Fruit fly (Drosophila melanogaster): ENCODE data around the gene CCT1.

CCT1 gene

dm6 chr3R:22526353-22526907 is 35.2 kb upstream of the CCT1 start (continued):
- TF ChIP-seq ATbp (GFP tag; optimal IDR thresholded peaks at IDR 0.05) (no peak), CG7556 (GFP tag; optimal IDR thresholded peaks at IDR 0.05) (peak; percentile 20), CG9797 (GFP tag; optimal IDR thresholded peaks at IDR 0.05) (no peak), CG6765 (GFP tag; optimal IDR thresholded peaks at IDR 0.05) (no peak), HmgD (GFP tag; optimal IDR thresholded peaks at IDR 0.05) (no peak), CG8281 (tag; optimal IDR thresholded peaks at IDR 0.05) (no peak), dpn (GFP tag; optimal IDR thresholded peaks at IDR 0.05) (no peak), NK7.1 (GFP tag; optimal IDR thresholded peaks at IDR 0.05) (no peak), sim (GFP tag; IDR thresholded peaks at IDR 0.05) (no peak), CG2712 (tag; optimal IDR thresholded peaks at IDR 0.05) (peak; percentile 12), BtbVII (GFP tag; optimal IDR thresholded peaks at IDR 0.05) (no peak), CG7987 (GFP tag; optimal IDR thresholded peaks at IDR 0.05) (no peak), CG12942 (GFP tag; optimal IDR thresholded peaks at IDR 0.05) (no peak), gfzf (GFP tag; optimal IDR thresholded peaks at IDR 0.05) (no peak), Nf-YB (GFP tag; optimal IDR thresholded peaks at IDR 0.05) (no peak), Asciz (GFP tag; optimal IDR thresholded peaks at IDR 0.05) (peak; percentile 27), CG7745 (tag; optimal IDR thresholded peaks at IDR 0.05) (no peak), ham (GFP tag; IDR thresholded peaks at IDR 0.05) (no peak), CG18599 (GFP tag; optimal IDR thresholded peaks at IDR 0.05) (peak; percentile 37), CG4707 (GFP tag; optimal IDR thresholded peaks at IDR 0.05) (no peak), CG12769 (tag; optimal IDR thresholded peaks at IDR 0.05) (peak; percentile 42), CG17612 (GFP tag; IDR thresholded peaks at IDR 0.05) (peak; percentile 13; the same call in 1 of the 2 replicates), chinmo (GFP tag; IDR thresholded peaks at IDR 0.05; ENCODE audit: partially characterized antibody) (no peak), az2 (GFP tag; optimal IDR thresholded peaks at IDR 0.05) (peak; percentile 2), CG17568 (GFP tag; optimal IDR thresholded peaks at IDR 0.05) (no peak), Doc3 (GFP tag; IDR thresholded peaks at IDR 0.05; ENCODE audit: partially characterized antibody) (no peak), gce (GFP tag; IDR thresholded peaks at IDR 0.05) (no peak), Rx (GFP tag; IDR thresholded peaks at IDR 0.05) (0 out of 2 replicates have a peak, but pooled peaks have one; percentile 20), tin (GFP tag; optimal IDR thresholded peaks at IDR 0.05) (peak; percentile 16), CG8388 (GFP tag; optimal IDR thresholded peaks at IDR 0.05) (no peak), CG12659 (GFP tag; optimal IDR thresholded peaks at IDR 0.05) (peak; percentile 15), Dbx (GFP tag; IDR thresholded peaks at IDR 0.05) (0 out of 3 replicates have a peak, but pooled peaks have one; percentile 23), CG11085 (GFP tag; IDR thresholded peaks at IDR 0.05) (no peak), dati (GFP tag; IDR thresholded peaks at IDR 0.05) (no peak), zfh1 (GFP tag; IDR thresholded peaks at IDR 0.05) (0 out of 3 replicates have a peak, but pooled peaks have one; percentile 31), bab2 (GFP tag; optimal IDR thresholded peaks at IDR 0.05) (peak; percentile 30), zf30C (GFP tag; optimal IDR thresholded peaks at IDR 0.05) (peak; percentile 61), ap (GFP tag; IDR thresholded peaks at IDR 0.05) (0 out of 2 replicates have a peak, but pooled peaks have one; percentile 24), gsb-n (tag; optimal IDR thresholded peaks at IDR 0.05) (no peak), NFAT (GFP tag; IDR thresholded peaks at IDR 0.05) (peak; percentile 9; the same call in 1 of the 2 replicates), ind (GFP tag; optimal IDR thresholded peaks at IDR 0.05) (peak; percentile 27), CG17361 (GFP tag; IDR thresholded peaks at IDR 0.05) (peak; percentile 62), psq (GFP tag; optimal IDR thresholded peaks at IDR 0.05) (no peak), Meics (GFP tag; optimal IDR thresholded peaks at IDR 0.05) (peak; percentile 25), Max (GFP tag; optimal IDR thresholded peaks at IDR 0.05) (peak; percentile 28), Atf3 (GFP tag; optimal IDR thresholded peaks at IDR 0.05) (no peak), Hsf (GFP tag; optimal IDR thresholded peaks at IDR 0.05) (peak; percentile 22), CG18764 (GFP tag; optimal IDR thresholded peaks at IDR 0.05) (peak; percentile 6), dmrt99B (tag; optimal IDR thresholded peaks at IDR 0.05) (peak; percentile 26), fd102C (GFP tag; optimal IDR thresholded peaks at IDR 0.05) (no peak)
